Worm (Caenorhabditis elegans): ENCODE data around the gene srh-223.

The srh-223 gene

ce11 chrIV:3965013-3965412, 16.7 kb upstream of the srh-223 start, which contains the start of gene clec-76 (continued):
- TF ChIP-seq ceh-34 (tag; optimal IDR thresholded peaks at IDR 0.05): no peak
- no peak for TF ChIP-seq pag-3 (tag; optimal IDR thresholded peaks at IDR 0.05; ENCODE audit: borderline replicate concordance)
- TF ChIP-seq dve-1 (tag; optimal IDR thresholded peaks at IDR 0.05): no peak
- no peak for TF ChIP-seq eyg-1 (tag; optimal IDR thresholded peaks at IDR 0.05)

ce11 chrIV:3973049-3973448, 8.7 kb upstream of the srh-223 start, which contains the start of gene clec-79:
Gene clec-79, plus strand, starts transcription at chrIV:3973349.
- TF ChIP-seq fkh-10 (GFP tag; optimal IDR thresholded peaks at IDR 0.05) (no peak), pha-4 (tag; optimal IDR thresholded peaks at IDR 0.05) (no peak), T23F11.4 (GFP tag; optimal IDR thresholded peaks at IDR 0.05) (no peak), pqm-1 (tag; optimal IDR thresholded peaks at IDR 0.05) (no peak), nhr-232 (tag; optimal IDR thresholded peaks at IDR 0.05) (no peak), K09A11.1 (tag; optimal IDR thresholded peaks at IDR 0.05; ENCODE audit: insufficient read depth) (no peak), ztf-16 (tag; optimal IDR thresholded peaks at IDR 0.05) (no peak), pag-3 (tag; optimal IDR thresholded peaks at IDR 0.05; ENCODE audit: borderline replicate concordance) (no peak), lin-11 (tag; optimal IDR thresholded peaks at IDR 0.05) (no peak), ahr-1 (tag; optimal IDR thresholded peaks at IDR 0.05) (no peak), ama-1 (optimal IDR thresholded peaks at IDR 0.05) (no peak), pros-1 (tag; optimal IDR thresholded peaks at IDR 0.05) (no peak), K02D7.2 (tag; optimal IDR thresholded peaks at IDR 0.05) (no peak)

- TF ChIP-seq lin-11 (tag; optimal IDR thresholded peaks at IDR 0.05): no peak
Observed at ce11 chrIV:3977965-3978523, 3.7 kb upstream of the srh-223 start, which contains the start of gene srh-220. Gene srh-220, minus strand, starts transcription at chrIV:3978015.

ce11 chrIV:3979525-3979924, 2.2 kb upstream of the srh-223 start, which contains the start of gene srh-222:
Gene srh-222, plus strand, starts transcription at chrIV:3979825.
- no peak for TF ChIP-seq K02D7.2 (tag; optimal IDR thresholded peaks at IDR 0.05)

- TF ChIP-seq ceh-45 (GFP tag; IDR thresholded peaks at IDR 0.05): no peak
- no peak for TF ChIP-seq unc-55 (GFP tag; optimal IDR thresholded peaks at IDR 0.05)
- TF ChIP-seq dmd-4 (tag; optimal IDR thresholded peaks at IDR 0.05; ENCODE audit: borderline replicate concordance): no peak
- no peak for TF ChIP-seq pha-2 (tag; optimal IDR thresholded peaks at IDR 0.05)
- TF ChIP-seq hlh-15 (tag; optimal IDR thresholded peaks at IDR 0.05): no peak
- no peak for TF ChIP-seq nhr-11 (tag; optimal IDR thresholded peaks at IDR 0.05)
- TF ChIP-seq che-1 (tag; optimal IDR thresholded peaks at IDR 0.05): no peak
- TF ChIP-seq hlh-13 (GFP tag; optimal IDR thresholded peaks at IDR 0.05): no peak
- TF ChIP-seq K02D7.2 (tag; optimal IDR thresholded peaks at IDR 0.05): no peak
- no peak for TF ChIP-seq F13H6.1 (tag; optimal IDR thresholded peaks at IDR 0.05)
- TF ChIP-seq K09A11.1 (tag; optimal IDR thresholded peaks at IDR 0.05; ENCODE audit: insufficient read depth): no peak
- TF ChIP-seq ceh-6 (GFP tag; optimal IDR thresholded peaks at IDR 0.05): no peak
- no peak for TF ChIP-seq elt-4 (tag; optimal IDR thresholded peaks at IDR 0.05)
Observed at ce11 chrIV:3988132-3988531, 6.4 kb downstream of the srh-223 start.

- TF ChIP-seq pqm-1 (tag; optimal IDR thresholded peaks at IDR 0.05) (peak; percentile 83), elt-2 (tag; optimal IDR thresholded peaks at IDR 0.05) (peak; percentile 100), hlh-8 (tag; optimal IDR thresholded peaks at IDR 0.05) (no peak), hlh-13 (GFP tag; optimal IDR thresholded peaks at IDR 0.05) (no peak), zip-5 (tag; optimal IDR thresholded peaks at IDR 0.05) (peak; percentile 5)
Observed at ce11 chrIV:3988638-3989152, 7.0 kb downstream of the srh-223 start, which contains the start of gene clec-78. Gene clec-78, plus strand, starts transcription at chrIV:3989102.

Measured in whole organism, late embryonic.